Fruit fly (Drosophila melanogaster): ENCODE data around the gene vilya.

Gene vilya

dm6 chrX:2684442-2684841, 42.0 kb upstream of the vilya start:
- TF ChIP-seq CG5180 (GFP tag; optimal IDR thresholded peaks at IDR 0.05) (no peak), CTCF (GFP tag; optimal IDR thresholded peaks at IDR 0.05) (peak; percentile 89), CG10979 (tag; optimal IDR thresholded peaks at IDR 0.05) (peak; percentile 9)

DNA sequence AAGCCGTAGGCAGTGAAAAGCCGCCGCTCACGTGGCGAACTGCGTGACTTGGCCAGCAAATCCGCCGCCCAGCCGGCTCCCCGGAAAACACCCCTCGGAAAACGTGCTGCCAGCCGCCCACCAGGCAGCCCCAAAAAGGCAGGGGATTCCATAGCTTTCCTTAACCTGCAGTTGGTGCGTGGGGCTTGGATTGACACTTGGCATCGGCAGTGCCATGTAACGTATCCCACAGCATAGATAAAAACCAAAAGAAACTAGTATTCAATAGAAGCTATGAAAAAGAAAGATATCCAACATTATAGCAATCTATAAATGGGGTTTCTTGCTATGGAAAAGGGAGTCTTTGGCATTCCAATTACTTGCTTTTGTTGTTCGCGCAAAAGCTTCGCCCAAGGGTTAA, 41.5 kb upstream of the vilya start:
- TF ChIP-seq peb (GFP tag; IDR thresholded peaks at IDR 0.05), result no peak
- peak; percentile 8 for TF ChIP-seq CG10543 (GFP tag; optimal IDR thresholded peaks at IDR 0.05)
- TF ChIP-seq CG13894 (tag; optimal IDR thresholded peaks at IDR 0.05), result peak; percentile 9
- peak; percentile 16 for TF ChIP-seq CG34376 (GFP tag; optimal IDR thresholded peaks at IDR 0.05)
- peak; percentile 6 for TF ChIP-seq grau (tag; optimal IDR thresholded peaks at IDR 0.05)
- peak; percentile 61 for TF ChIP-seq CG18599 (GFP tag; optimal IDR thresholded peaks at IDR 0.05)
- TF ChIP-seq CG13424 (tag; optimal IDR thresholded peaks at IDR 0.05), result peak; percentile 19
- peak; percentile 52 for TF ChIP-seq sens (GFP tag)
- peak; percentile 25 for TF ChIP-seq lab (GFP tag; optimal IDR thresholded peaks at IDR 0.05)
- no peak for TF ChIP-seq Six4 (GFP tag; optimal IDR thresholded peaks at IDR 0.05)
- no peak for TF ChIP-seq tap (tag; optimal IDR thresholded peaks at IDR 0.05)
- TF ChIP-seq Meics (GFP tag; optimal IDR thresholded peaks at IDR 0.05), result peak; percentile 6
- peak; percentile 69 for TF ChIP-seq Med (GFP tag)
- peak; percentile 1 for TF ChIP-seq CG3281 (GFP tag; optimal IDR thresholded peaks at IDR 0.05)
- no peak for TF ChIP-seq CG12299 (tag; optimal IDR thresholded peaks at IDR 0.05)
- no peak for TF ChIP-seq Chrac-16 (GFP tag; optimal IDR thresholded peaks at IDR 0.05)
- TF ChIP-seq Side (GFP tag; optimal IDR thresholded peaks at IDR 0.05), result no peak
- TF ChIP-seq dmrt99B (tag; optimal IDR thresholded peaks at IDR 0.05), result peak; percentile 19
- TF ChIP-seq CG7839 (tag; optimal IDR thresholded peaks at IDR 0.05), result peak; percentile 4
- peak; percentile 69 for TF ChIP-seq cwo (GFP tag; optimal IDR thresholded peaks at IDR 0.05)
- TF ChIP-seq row (GFP tag; IDR thresholded peaks at IDR 0.05), result peak; percentile 65

dm6 chrX:2685580-2685979, 40.9 kb upstream of the vilya start, which contains the start of gene per:
Gene per, plus strand, starts transcription at chrX:2685580.
- TF ChIP-seq cg (GFP tag; optimal IDR thresholded peaks at IDR 0.05) (no peak), odd (GFP tag; optimal IDR thresholded peaks at IDR 0.05) (no peak), CG6254 (GFP tag; optimal IDR thresholded peaks at IDR 0.05) (no peak), mld (GFP tag; IDR thresholded peaks at IDR 0.05; ENCODE audit: partially characterized antibody) (no peak), zfh2 (GFP tag; optimal IDR thresholded peaks at IDR 0.05) (no peak), fru (optimal IDR thresholded peaks at IDR 0.05) (no peak), Sox100B (GFP tag; optimal IDR thresholded peaks at IDR 0.05) (no peak), CG14050 (GFP tag; IDR thresholded peaks at IDR 0.05) (no peak)

- TF ChIP-seq CG33557 (GFP tag; optimal IDR thresholded peaks at IDR 0.05), result no peak
- TF ChIP-seq Pdp1 (GFP tag; optimal IDR thresholded peaks at IDR 0.05), result peak in 1 of 2 experiments; percentile 61
- TF ChIP-seq CG11723 (GFP tag; optimal IDR thresholded peaks at IDR 0.05), result no peak
- no peak for TF ChIP-seq fu2 (GFP tag; optimal IDR thresholded peaks at IDR 0.05)
- no peak for TF ChIP-seq Myb (GFP tag; optimal IDR thresholded peaks at IDR 0.05)
Observed at dm6 chrX:2686930-2687329, 39.5 kb upstream of the vilya start.
